Fruit fly (Drosophila melanogaster): ENCODE data around the gene SelT.

The SelT gene

dm6 chr2L:5010784-5011260 lies at the start of gene SelT, which contains the start of the genes CG31917 and Tfb5:
Gene SelT, plus strand, starts transcription at chr2L:5010922.
Gene CG31917, minus strand, starts transcription at chr2L:5010834.
Gene Tfb5, minus strand, starts transcription at chr2L:5010834.
- TF ChIP-seq cyc (GFP tag; optimal IDR thresholded peaks at IDR 0.05) (peak; percentile 58), fkh (GFP tag; optimal IDR thresholded peaks at IDR 0.05) (no peak), CG15336 (GFP tag; IDR thresholded peaks at IDR 0.05) (no peak), spab (GFP tag; optimal IDR thresholded peaks at IDR 0.05) (no peak), Lpt (GFP tag; optimal IDR thresholded peaks at IDR 0.05) (no peak), fd59A (GFP tag; optimal IDR thresholded peaks at IDR 0.05) (no peak), lz (GFP tag; optimal IDR thresholded peaks at IDR 0.05) (peak; percentile 65), CG8119 (GFP tag; IDR thresholded peaks at IDR 0.05) (no peak), Gug (GFP tag; IDR thresholded peaks at IDR 0.05) (no peak), CG32006 (GFP tag; optimal IDR thresholded peaks at IDR 0.05) (no peak), topi (GFP tag; optimal IDR thresholded peaks at IDR 0.05) (peak; percentile 43), salr (GFP tag; optimal IDR thresholded peaks at IDR 0.05) (no peak), Sox14 (GFP tag; optimal IDR thresholded peaks at IDR 0.05) (peak; percentile 50), ss (GFP tag; optimal IDR thresholded peaks at IDR 0.05) (no peak), esn (GFP tag; optimal IDR thresholded peaks at IDR 0.05) (peak; percentile 73), fd85E (GFP tag; optimal IDR thresholded peaks at IDR 0.05) (no peak), CG11294 (GFP tag; IDR thresholded peaks at IDR 0.05) (no peak), Ets96B (tag; optimal IDR thresholded peaks at IDR 0.05) (peak; percentile 52), Eip75B (GFP tag; optimal IDR thresholded peaks at IDR 0.05) (no peak), Smox (GFP tag; optimal IDR thresholded peaks at IDR 0.05) (peak; percentile 59), CG6163 (GFP tag; IDR thresholded peaks at IDR 0.05) (peak; percentile 12; the same call in 1 of the 3 replicates), CG8319 (GFP tag; optimal IDR thresholded peaks at IDR 0.05) (no peak), dac (GFP tag; optimal IDR thresholded peaks at IDR 0.05) (no peak), CG8632 (GFP tag; optimal IDR thresholded peaks at IDR 0.05) (no peak), CG1621 (tag; optimal IDR thresholded peaks at IDR 0.05) (no peak), CG3919 (GFP tag; optimal IDR thresholded peaks at IDR 0.05) (no peak), svp (GFP tag) (peak; percentile 86), Met (GFP tag; optimal IDR thresholded peaks at IDR 0.05) (no peak), CG4318 (GFP tag; optimal IDR thresholded peaks at IDR 0.05) (no peak), Eip93F (GFP tag; optimal IDR thresholded peaks at IDR 0.05) (no peak), CG6792 (GFP tag; optimal IDR thresholded peaks at IDR 0.05) (peak; percentile 42), CG6854 (GFP tag; optimal IDR thresholded peaks at IDR 0.05) (no peak), CG16779 (tag; optimal IDR thresholded peaks at IDR 0.05) (no peak), net (GFP tag; optimal IDR thresholded peaks at IDR 0.05) (no peak), CG7368 (GFP tag; optimal IDR thresholded peaks at IDR 0.05) (no peak), pdm3 (GFP tag; optimal IDR thresholded peaks at IDR 0.05) (no peak), Hr38 (GFP tag; optimal IDR thresholded peaks at IDR 0.05) (no peak), CG11762 (GFP tag; optimal IDR thresholded peaks at IDR 0.05; ENCODE audit: insufficient read depth) (no peak), CG10669 (GFP tag; optimal IDR thresholded peaks at IDR 0.05) (no peak), Sox102F (GFP tag; optimal IDR thresholded peaks at IDR 0.05) (no peak), Blimp-1 (GFP tag; optimal IDR thresholded peaks at IDR 0.05) (no peak), CG11902 (GFP tag; optimal IDR thresholded peaks at IDR 0.05) (peak; percentile 1), vri (GFP tag; optimal IDR thresholded peaks at IDR 0.05) (no peak), Ets21C (GFP tag; optimal IDR thresholded peaks at IDR 0.05) (peak; percentile 54), CG10631 (GFP tag; optimal IDR thresholded peaks at IDR 0.05) (no peak), dsx (GFP tag; optimal IDR thresholded peaks at IDR 0.05; ENCODE audit: poor library complexity, severe bottlenecking) (no peak), CG9139 (GFP tag; optimal IDR thresholded peaks at IDR 0.05) (no peak), OdsH (GFP tag; optimal IDR thresholded peaks at IDR 0.05) (no peak), CG6808 (GFP tag; optimal IDR thresholded peaks at IDR 0.05) (no peak), CG3032 (tag; optimal IDR thresholded peaks at IDR 0.05) (peak; percentile 48), Hr4 (GFP tag; optimal IDR thresholded peaks at IDR 0.05) (no peak), CG34406 (GFP tag; optimal IDR thresholded peaks at IDR 0.05) (peak; percentile 5)

Measured in whole organism, prepupa.